Fruit fly (Drosophila melanogaster) whole organism, prepupa: ENCODE measurements around the gene BCAS2.
A peak's percentile ranks its signal among the peaks of the same experiment; 100 is the strongest.

Source experiments
- Blimp-1 ChIP-seq: fragments of 200-800 bp; sonication (Bioruptor generic); optimal IDR thresholded peaks from 3 replicates; lab custom pipeline; 2017; ENCODE audit warnings: missing biosample characterization, missing genetic modification characterization, mild to moderate bottlenecking, moderate library complexity, missing genetic modification reagents
- CG10631 ChIP-seq: fragments of 200-800 bp; sonication (Bioruptor generic); optimal IDR thresholded peaks from 2 replicates; lab custom pipeline; 2016; ENCODE audit warnings: missing biosample characterization, missing genetic modification characterization
- CG10669 ChIP-seq: fragments of 200-800 bp; sonication (Bioruptor generic); optimal IDR thresholded peaks from 3 replicates; lab custom pipeline; 2018; ENCODE audit warnings: missing biosample characterization, mild to moderate bottlenecking, missing genetic modification characterization, moderate library complexity
- CG11762 ChIP-seq: fragments of 200-800 bp; sonication (Bioruptor generic); optimal IDR thresholded peaks from 3 replicates; lab custom pipeline; 2016; ENCODE audit warnings: missing biosample characterization, missing genetic modification characterization; ENCODE audit not compliant: insufficient read depth
- CG11902 ChIP-seq: fragments of 200-800 bp; sonication (Bioruptor generic); optimal IDR thresholded peaks from 3 replicates; lab custom pipeline; 2016; ENCODE audit warnings: missing biosample characterization, missing genetic modification characterization
- CG15336 ChIP-seq: fragments of 200-800 bp; sonication (Bioruptor generic); IDR thresholded peaks from 2 replicates; pipeline ENCODE4 v1.3.6; 2022; ENCODE audit warnings: missing biosample characterization, missing genetic modification characterization
- CG1621 ChIP-seq: fragments of 200-800 bp; sonication (Bioruptor generic); optimal IDR thresholded peaks from 3 replicates; lab custom pipeline; 2018; ENCODE audit warnings: missing biosample characterization, mild to moderate bottlenecking, missing genetic modification characterization
- CG16779 ChIP-seq: fragments of 200-800 bp; sonication (Bioruptor generic); optimal IDR thresholded peaks from 3 replicates; lab custom pipeline; 2017; ENCODE audit warnings: missing biosample characterization, mild to moderate bottlenecking, missing genetic modification characterization
- CG31627 ChIP-seq: fragments of 200-800 bp; sonication (Bioruptor generic); optimal IDR thresholded peaks from 3 replicates; lab custom pipeline; 2016; ENCODE audit warnings: missing biosample characterization, missing genetic modification characterization
- CG32006 ChIP-seq: fragments of 200-800 bp; sonication (Bioruptor generic); optimal IDR thresholded peaks from 3 replicates; lab custom pipeline; 2017; ENCODE audit warnings: missing biosample characterization, mild to moderate bottlenecking, missing genetic modification characterization
- CG34406 ChIP-seq: fragments of 200-800 bp; sonication (Bioruptor generic); optimal IDR thresholded peaks from 3 replicates; lab custom pipeline; 2016; ENCODE audit warnings: missing biosample characterization, missing genetic modification characterization
- CG4318 ChIP-seq: fragments of 200-800 bp; sonication (Bioruptor generic); optimal IDR thresholded peaks from 3 replicates; lab custom pipeline; 2017; ENCODE audit warnings: missing biosample characterization, mild to moderate bottlenecking, missing genetic modification characterization
- CG6792 ChIP-seq: fragments of 200-800 bp; sonication (Bioruptor generic); optimal IDR thresholded peaks from 3 replicates; lab custom pipeline; 2016; ENCODE audit warnings: missing biosample characterization, missing genetic modification characterization
- CG6808 ChIP-seq: fragments of 200-800 bp; sonication (Bioruptor generic); optimal IDR thresholded peaks from 3 replicates; lab custom pipeline; 2017; ENCODE audit warnings: missing biosample characterization, missing genetic modification characterization, mild to moderate bottlenecking, moderate library complexity, missing genetic modification reagents
- CG6854 ChIP-seq: fragments of 200-800 bp; sonication (Bioruptor generic); optimal IDR thresholded peaks from 2 replicates; lab custom pipeline; 2017; ENCODE audit warnings: missing biosample characterization, mild to moderate bottlenecking, missing genetic modification characterization
- CG8119 ChIP-seq: fragments of 200-800 bp; sonication (Bioruptor generic); IDR thresholded peaks from 3 replicates; pipeline ENCODE4 v1.3.6; 2022; ENCODE audit warnings: missing biosample characterization, missing genetic modification characterization
- CG8319 ChIP-seq: fragments of 200-800 bp; sonication (Bioruptor generic); optimal IDR thresholded peaks from 3 replicates; lab custom pipeline; 2016; ENCODE audit warnings: missing biosample characterization, missing genetic modification characterization
- CG8632 ChIP-seq: fragments of 200-800 bp; sonication (Bioruptor generic); optimal IDR thresholded peaks from 3 replicates; lab custom pipeline; 2016; ENCODE audit warnings: missing biosample characterization, missing genetic modification characterization
- CG9139 ChIP-seq: fragments of 200-800 bp; sonication (Bioruptor generic); optimal IDR thresholded peaks from 3 replicates; lab custom pipeline; 2017; ENCODE audit warnings: missing biosample characterization, mild to moderate bottlenecking, missing genetic modification characterization
- Eip75B ChIP-seq: fragments of 200-800 bp; sonication (Bioruptor generic); optimal IDR thresholded peaks from 3 replicates; lab custom pipeline; 2016; ENCODE audit warnings: missing biosample characterization, missing genetic modification characterization
- Eip78C ChIP-seq: fragments of 200-800 bp; sonication (Bioruptor generic); peaks from one replicate; lab custom pipeline; 2016; ENCODE audit warnings: missing biosample characterization, missing genetic modification characterization
- Eip93F ChIP-seq: fragments of 200-800 bp; sonication (Bioruptor generic); optimal IDR thresholded peaks from 2 replicates; lab custom pipeline; 2016; ENCODE audit warnings: missing biosample characterization, mild to moderate bottlenecking, missing genetic modification characterization
- Ets21C ChIP-seq: fragments of 200-800 bp; sonication (Bioruptor generic); optimal IDR thresholded peaks from 3 replicates; lab custom pipeline; 2016; ENCODE audit warnings: missing biosample characterization, missing genetic modification characterization
- Ets96B ChIP-seq: fragments of 200-800 bp; optimal IDR thresholded peaks from 2 replicates; lab custom pipeline; 2019; ENCODE audit warnings: missing biosample characterization, mild to moderate bottlenecking, missing genetic modification characterization, moderate library complexity
- Gug ChIP-seq: fragments of 200-800 bp; sonication (Bioruptor generic); IDR thresholded peaks from 2 replicates; pipeline ENCODE4 v1.3.6; 2022; ENCODE audit warnings: missing biosample characterization, missing genetic modification characterization
- Hr38 ChIP-seq: sonication (Bioruptor generic); optimal IDR thresholded peaks from 2 replicates; lab custom pipeline; 2016; ENCODE audit warnings: missing biosample characterization, missing genetic modification characterization
- Hr39 ChIP-seq: fragments of 200-800 bp; sonication (Bioruptor generic); optimal IDR thresholded peaks from 2 replicates; lab custom pipeline; 2016; ENCODE audit warnings: missing biosample characterization, missing genetic modification characterization
- Hr4 ChIP-seq: fragments of 200-800 bp; sonication (Bioruptor generic); optimal IDR thresholded peaks from 3 replicates; lab custom pipeline; 2016; ENCODE audit warnings: missing biosample characterization, missing genetic modification characterization
- Met ChIP-seq: fragments of 200-800 bp; sonication (Bioruptor generic); optimal IDR thresholded peaks from 3 replicates; lab custom pipeline; 2016; ENCODE audit warnings: missing biosample characterization, missing genetic modification characterization
- OdsH ChIP-seq: fragments of 200-800 bp; sonication (Bioruptor generic); optimal IDR thresholded peaks from 3 replicates; lab custom pipeline; 2016; ENCODE audit warnings: missing biosample characterization, missing genetic modification characterization
- Smox ChIP-seq: fragments of 200-800 bp; sonication (Bioruptor generic); optimal IDR thresholded peaks from 3 replicates; lab custom pipeline; 2016; ENCODE audit warnings: missing biosample characterization, missing genetic modification characterization
- Sox102F ChIP-seq: fragments of 200-800 bp; sonication (Bioruptor generic); optimal IDR thresholded peaks from 2 replicates; lab custom pipeline; 2016; ENCODE audit warnings: missing biosample characterization, mild to moderate bottlenecking, missing genetic modification characterization
- Sox14 ChIP-seq: fragments of 200-800 bp; sonication (Bioruptor generic); optimal IDR thresholded peaks from 3 replicates; lab custom pipeline; 2016; ENCODE audit warnings: missing biosample characterization, missing genetic modification characterization
- Sox15 ChIP-seq: fragments of 200-800 bp; sonication (Bioruptor generic); optimal IDR thresholded peaks from 3 replicates; lab custom pipeline; 2016; ENCODE audit warnings: missing biosample characterization, missing genetic modification characterization
- achi ChIP-seq: fragments of 200-800 bp; sonication (Bioruptor generic); optimal IDR thresholded peaks from 3 replicates; lab custom pipeline; 2016; ENCODE audit warnings: missing biosample characterization, missing genetic modification characterization
- acj6 ChIP-seq: fragments of 200-800 bp; sonication (Bioruptor generic); optimal IDR thresholded peaks from 3 replicates; lab custom pipeline; 2016; ENCODE audit warnings: missing biosample characterization, missing genetic modification characterization
- cyc ChIP-seq: fragments of 200-800 bp; sonication (Bioruptor generic); optimal IDR thresholded peaks from 3 replicates; lab custom pipeline; 2016; ENCODE audit warnings: missing biosample characterization, missing genetic modification characterization
- dac ChIP-seq: fragments of 200-800 bp; sonication (Bioruptor generic); optimal IDR thresholded peaks from 2 replicates; lab custom pipeline; 2017; ENCODE audit warnings: missing biosample characterization, mild to moderate bottlenecking, missing genetic modification characterization
- dsx ChIP-seq: fragments of 200-800 bp; optimal IDR thresholded peaks from 3 replicates; lab custom pipeline; 2019; ENCODE audit warnings: missing biosample characterization, mild to moderate bottlenecking, missing genetic modification characterization, moderate library complexity; ENCODE audit not compliant: poor library complexity, severe bottlenecking
- esn ChIP-seq: fragments of 200-800 bp; sonication (Bioruptor generic); optimal IDR thresholded peaks from 2 replicates; lab custom pipeline; 2016; ENCODE audit warnings: missing biosample characterization, mild to moderate bottlenecking, missing genetic modification characterization, moderate library complexity
- fd59A ChIP-seq: fragments of 200-800 bp; sonication (Bioruptor generic); optimal IDR thresholded peaks from 2 replicates; lab custom pipeline; 2017; ENCODE audit warnings: missing biosample characterization, mild to moderate bottlenecking, missing genetic modification characterization, missing genetic modification reagents
- fd85E ChIP-seq: fragments of 200-800 bp; sonication (Bioruptor generic); optimal IDR thresholded peaks from 3 replicates; lab custom pipeline; 2016; ENCODE audit warnings: missing biosample characterization, missing genetic modification characterization
- fkh ChIP-seq: fragments of 200-800 bp; sonication (Bioruptor generic); optimal IDR thresholded peaks from 3 replicates; lab custom pipeline; 2017; ENCODE audit warnings: missing biosample characterization, mild to moderate bottlenecking, missing genetic modification characterization, moderate library complexity
- lz ChIP-seq: fragments of 200-800 bp; sonication (Bioruptor generic); optimal IDR thresholded peaks from 3 replicates; lab custom pipeline; 2016; ENCODE audit warnings: missing biosample characterization, missing genetic modification characterization
- net ChIP-seq: fragments of 200-800 bp; sonication (Bioruptor generic); optimal IDR thresholded peaks from 3 replicates; lab custom pipeline; 2016; ENCODE audit warnings: missing biosample characterization, missing genetic modification characterization
- pdm3 ChIP-seq: fragments of 200-800 bp; sonication (Bioruptor generic); optimal IDR thresholded peaks from 3 replicates; lab custom pipeline; 2016; ENCODE audit warnings: missing biosample characterization, missing genetic modification characterization
- salr ChIP-seq, 2 experiments: fragments of 200-800 bp; sonication (Bioruptor generic); optimal IDR thresholded peaks; 3 replicates each; lab custom pipeline; 2016 to 2018; ENCODE audit warnings: missing biosample characterization in 2 of 2, missing genetic modification characterization in 2 of 2, mild to moderate bottlenecking in 1 of 2
- spab ChIP-seq: fragments of 200-800 bp; sonication (Bioruptor generic); optimal IDR thresholded peaks from 2 replicates; lab custom pipeline; 2017; ENCODE audit warnings: missing biosample characterization, mild to moderate bottlenecking, missing genetic modification characterization, missing genetic modification reagents
- ss ChIP-seq, 2 experiments: fragments of 200-800 bp; sonication (Bioruptor generic); optimal IDR thresholded peaks; 2 replicates in 1 of 2; 3 replicates in 1 of 2; lab custom pipeline; 2017 to 2018; ENCODE audit warnings: mild to moderate bottlenecking in 2 of 2, missing biosample characterization in 2 of 2, missing genetic modification characterization in 2 of 2, moderate library complexity in 1 of 2
- svp ChIP-seq: fragments of 200-800 bp; sonication (Bioruptor generic); peaks from one replicate; lab custom pipeline; 2016; ENCODE audit warnings: missing biosample characterization, missing genetic modification characterization
- topi ChIP-seq: fragments of 200-800 bp; sonication (Bioruptor generic); optimal IDR thresholded peaks from 3 replicates; lab custom pipeline; 2016; ENCODE audit warnings: missing biosample characterization, missing genetic modification characterization
- vri ChIP-seq: fragments of 200-800 bp; sonication (Bioruptor generic); optimal IDR thresholded peaks from 3 replicates; lab custom pipeline; 2016; ENCODE audit warnings: missing biosample characterization, mild to moderate bottlenecking, missing genetic modification characterization

Gene BCAS2

dm6 chr3R:27925971-27926533 is 3.9 kb upstream of the BCAS2 start:
- TF ChIP-seq vri (GFP tag; lab: Kevin White, UChicago) (no peak), OdsH (no peak), Sox15 (GFP tag; lab: Kevin White, UChicago) (peak; percentile 32), CG8319 (GFP tag; lab: Kevin White, UChicago) (no peak), Ets21C (GFP tag; lab: Kevin White, UChicago) (no peak), dsx (GFP tag; lab: Kevin White, UChicago) (no peak), topi (no peak), net (GFP tag; lab: Kevin White, UChicago) (no peak), fkh (GFP tag; lab: Kevin White, UChicago) (no peak), CG8119 (0 out of 3 replicates have a peak, but pooled peaks have one; percentile 31), CG6792 (GFP tag; lab: Kevin White, UChicago) (peak; percentile 34), Hr4 (GFP tag; lab: Kevin White, UChicago) (peak; percentile 44), Eip78C (peak; percentile 78), CG6854 (GFP tag; lab: Kevin White, UChicago) (no peak), CG31627 (GFP tag; lab: Kevin White, UChicago) (peak; percentile 35), Blimp-1 (GFP tag; lab: Kevin White, UChicago) (no peak), Eip93F (GFP tag; lab: Kevin White, UChicago) (no peak), Eip75B (GFP tag; lab: Kevin White, UChicago) (no peak), ss (GFP tag; optimal IDR thresholded peaks at IDR 0.05; lab: Kevin White, UChicago) (no peak), Gug (GFP tag; lab: Robert Waterston, UW) (peak; percentile 19; the same call in 1 of the 2 replicates), CG16779 (no peak), CG6808 (GFP tag; lab: Kevin White, UChicago) (no peak), spab (GFP tag; lab: Kevin White, UChicago) (no peak), Ets96B (tag; lab: Kevin White, UChicago) (no peak), salr (GFP tag; optimal IDR thresholded peaks at IDR 0.05; lab: Kevin White, UChicago) (peak in 1 of 2 experiments; percentile 52), achi (GFP tag; lab: Kevin White, UChicago) (no peak), pdm3 (no peak), Hr39 (GFP tag; lab: Kevin White, UChicago) (peak; percentile 8), lz (GFP tag; lab: Kevin White, UChicago) (peak; percentile 1), fd85E (GFP tag; lab: Kevin White, UChicago) (no peak), CG8632 (no peak), fd59A (peak; percentile 10), CG1621 (tag; lab: Kevin White, UChicago) (no peak), esn (GFP tag; lab: Kevin White, UChicago) (peak; percentile 38), CG11762 (GFP tag; lab: Kevin White, UChicago) (no peak), cyc (GFP tag; lab: Kevin White, UChicago) (peak; percentile 27), CG11902 (peak; percentile 4), CG34406 (GFP tag; lab: Kevin White, UChicago) (no peak), CG10631 (GFP tag; lab: Kevin White, UChicago) (peak; percentile 40), CG10669 (GFP tag; lab: Kevin White, UChicago) (no peak), Sox102F (GFP tag; lab: Kevin White, UChicago) (no peak), Smox (GFP tag; lab: Kevin White, UChicago) (no peak), CG32006 (peak; percentile 62), Met (no peak), CG15336 (GFP tag; lab: Robert Waterston, UW) (no peak), svp (peak; percentile 61), dac (GFP tag; lab: Kevin White, UChicago) (no peak), CG4318 (GFP tag; lab: Kevin White, UChicago) (no peak), Hr38 (GFP tag; lab: Kevin White, UChicago) (no peak), CG9139 (no peak), Sox14 (GFP tag; lab: Kevin White, UChicago) (no peak), acj6 (GFP tag; lab: Kevin White, UChicago) (no peak)
